Worm (Caenorhabditis elegans): ENCODE measurements around the gene Y72A10A.1.

DNA sequence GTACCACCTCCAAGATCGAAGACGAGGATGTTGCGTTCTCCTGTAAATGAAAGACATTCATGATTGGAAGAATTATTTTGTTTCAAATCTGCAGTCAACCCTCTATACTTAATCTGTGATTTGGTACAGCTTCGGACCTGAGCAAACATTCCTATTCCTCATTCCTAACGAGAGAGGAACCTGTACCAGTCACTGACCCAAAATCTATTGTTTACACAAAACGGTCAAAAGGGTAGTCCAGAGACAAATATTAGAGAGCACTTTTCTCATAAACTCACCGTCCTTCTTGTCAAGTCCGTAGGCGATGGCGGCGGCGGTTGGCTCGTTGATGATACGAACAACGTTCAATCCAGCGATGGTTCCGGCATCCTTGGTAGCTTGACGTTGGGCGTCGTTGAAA lies 47.4 kb downstream of the Y72A10A.1 start:
- TF ChIP-seq ztf-23 (GFP tag; IDR thresholded peaks at IDR 0.05) = no peak
- TF ChIP-seq klf-2 (GFP tag; conservative IDR thresholded peaks at IDR 0.05) = no peak
- TF ChIP-seq cog-1 (tag; optimal IDR thresholded peaks at IDR 0.05) = no peak
- TF ChIP-seq ztf-29 (GFP tag; IDR thresholded peaks at IDR 0.05) = no peak
- no peak for TF ChIP-seq T22C8.4 (GFP tag; IDR thresholded peaks at IDR 0.05)
- TF ChIP-seq flt-1 (GFP tag; IDR thresholded peaks at IDR 0.05) = no peak
- no peak for TF ChIP-seq med-1 (GFP tag; optimal IDR thresholded peaks at IDR 0.05; ENCODE audit: insufficient read depth)
- TF ChIP-seq tab-1 (GFP tag; IDR thresholded peaks at IDR 0.05) = no peak
